Worm (Caenorhabditis elegans): ENCODE data around the gene jmjd-4.

The jmjd-4 gene

DNA sequence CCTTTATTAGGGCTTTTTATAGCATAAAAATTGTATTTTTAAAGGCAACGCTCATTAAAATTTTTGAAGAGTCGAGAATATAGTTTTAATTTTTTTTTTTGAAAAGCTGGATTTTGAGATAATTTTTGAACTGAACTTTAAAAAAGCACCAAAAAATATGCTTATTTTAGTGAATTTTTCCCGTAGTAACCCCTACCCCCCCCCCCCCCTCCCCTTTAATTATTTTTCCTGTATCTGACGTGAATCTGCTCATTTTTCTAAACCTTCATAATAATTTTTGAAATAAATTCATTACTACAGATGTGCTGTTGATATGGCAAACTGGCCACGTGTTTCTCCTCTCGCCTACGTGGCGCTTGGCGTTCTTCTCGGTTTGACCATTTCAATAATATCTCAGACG lies 47.7 kb upstream of the jmjd-4 start, which contains the start of gene C38H2.2:
C38H2.2 (plus strand) TSS at position 301 of the 400 bp plus-strand sequence.
- TF ChIP-seq snpc-4 (tag; optimal IDR thresholded peaks at IDR 0.05) (no peak), nhr-21 (tag; optimal IDR thresholded peaks at IDR 0.05) (no peak), zag-1 (tag; optimal IDR thresholded peaks at IDR 0.05) (no peak), F13H6.1 (tag; optimal IDR thresholded peaks at IDR 0.05) (no peak), nhr-25 (tag; optimal IDR thresholded peaks at IDR 0.05) (no peak), peb-1 (tag; optimal IDR thresholded peaks at IDR 0.05) (no peak), Y55F3AM.14 (GFP tag; optimal IDR thresholded peaks at IDR 0.05) (no peak), unc-62 (GFP tag; optimal IDR thresholded peaks at IDR 0.05) (no peak), sem-4 (tag; optimal IDR thresholded peaks at IDR 0.05) (no peak), egl-27 (tag; optimal IDR thresholded peaks at IDR 0.05) (no peak), ZK546.5 (tag; optimal IDR thresholded peaks at IDR 0.05) (no peak), nhr-23 (tag; optimal IDR thresholded peaks at IDR 0.05) (no peak), mdl-1 (tag; optimal IDR thresholded peaks at IDR 0.05) (no peak), aly-2 (tag; optimal IDR thresholded peaks at IDR 0.05) (no peak), blmp-1 (tag; optimal IDR thresholded peaks at IDR 0.05; ENCODE audit: insufficient read depth) (no peak), nhr-129 (tag; optimal IDR thresholded peaks at IDR 0.05) (no peak), elt-3 (tag; optimal IDR thresholded peaks at IDR 0.05) (no peak), sma-3 (GFP tag; optimal IDR thresholded peaks at IDR 0.05) (no peak), R02D3.7 (tag; optimal IDR thresholded peaks at IDR 0.05) (no peak)

DNA sequence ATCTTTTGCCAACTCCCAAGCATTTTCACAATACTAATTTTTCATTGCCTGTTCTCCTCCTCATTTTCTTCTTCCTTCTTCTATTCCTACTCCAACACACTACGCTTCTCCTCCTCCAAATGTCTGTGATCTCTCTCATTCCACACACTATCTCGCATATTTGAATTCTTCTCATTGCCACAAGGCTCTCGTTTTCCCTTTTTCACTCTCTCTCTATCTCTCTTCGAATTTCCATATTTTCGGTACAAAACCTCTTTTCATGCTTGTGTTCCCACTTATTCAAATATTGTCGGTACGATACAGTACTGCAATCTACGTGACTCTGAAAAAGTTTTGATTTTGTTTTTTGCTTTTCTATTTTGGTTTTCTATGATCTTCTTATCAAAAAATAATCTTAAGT lies 46.8 kb upstream of the jmjd-4 start:
- peak; percentile 6 for TF ChIP-seq nhr-129 (tag; optimal IDR thresholded peaks at IDR 0.05)
- no peak for TF ChIP-seq lin-13 (GFP tag; optimal IDR thresholded peaks at IDR 0.05)
- peak; percentile 12 for TF ChIP-seq sma-9 (GFP tag; optimal IDR thresholded peaks at IDR 0.05)
- TF ChIP-seq sma-9 (tag; optimal IDR thresholded peaks at IDR 0.05) = no peak
- no peak for TF ChIP-seq nhr-10 (tag; optimal IDR thresholded peaks at IDR 0.05)
- peak in 1 of 2 experiments; percentile 18 for TF ChIP-seq lsy-2 (tag; optimal IDR thresholded peaks at IDR 0.05)
- TF ChIP-seq fos-1 (tag; optimal IDR thresholded peaks at IDR 0.05) = peak; percentile 32
- TF ChIP-seq crh-2 (tag; optimal IDR thresholded peaks at IDR 0.05) = peak; percentile 0
- peak; percentile 55 for TF ChIP-seq unc-55 (GFP tag; optimal IDR thresholded peaks at IDR 0.05)
- peak; percentile 53 for TF ChIP-seq C34F6.9 (tag; optimal IDR thresholded peaks at IDR 0.05)

DNA sequence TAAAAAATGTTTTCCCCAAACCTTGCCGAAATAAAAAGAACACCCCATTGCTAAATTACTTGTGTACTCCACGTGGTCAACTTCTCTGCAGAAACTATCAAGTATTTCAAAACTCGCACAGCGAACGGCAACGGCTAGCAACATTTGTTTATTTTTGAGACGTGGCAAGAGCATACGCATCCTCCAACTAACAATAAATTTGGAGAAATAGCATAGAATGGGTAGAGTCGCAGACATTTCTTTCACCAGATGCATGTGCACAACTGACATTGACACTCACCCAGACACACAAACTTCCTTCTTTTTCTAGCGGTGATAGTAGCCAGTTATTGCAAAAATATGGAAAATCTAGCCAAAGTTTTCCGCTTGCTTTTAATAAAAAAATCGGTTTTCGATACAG lies 45.8 kb upstream of the jmjd-4 start:
- TF ChIP-seq crh-2 (tag; optimal IDR thresholded peaks at IDR 0.05) (peak; percentile 82), fos-1 (tag; optimal IDR thresholded peaks at IDR 0.05) (no peak), mdl-1 (tag; optimal IDR thresholded peaks at IDR 0.05) (no peak), egl-27 (tag; optimal IDR thresholded peaks at IDR 0.05) (no peak), sma-3 (GFP tag; optimal IDR thresholded peaks at IDR 0.05) (no peak), peb-1 (tag; optimal IDR thresholded peaks at IDR 0.05) (no peak), C34F6.9 (tag; optimal IDR thresholded peaks at IDR 0.05) (peak; percentile 33), lsy-2 (tag; optimal IDR thresholded peaks at IDR 0.05) (peak in 1 of 2 experiments; percentile 23), F13H6.1 (tag; optimal IDR thresholded peaks at IDR 0.05) (peak; percentile 16), nhr-6 (tag; optimal IDR thresholded peaks at IDR 0.05) (no peak), ztf-4 (tag; optimal IDR thresholded peaks at IDR 0.05) (no peak), lin-11 (tag; optimal IDR thresholded peaks at IDR 0.05) (no peak), elt-1 (tag; optimal IDR thresholded peaks at IDR 0.05) (no peak)

DNA sequence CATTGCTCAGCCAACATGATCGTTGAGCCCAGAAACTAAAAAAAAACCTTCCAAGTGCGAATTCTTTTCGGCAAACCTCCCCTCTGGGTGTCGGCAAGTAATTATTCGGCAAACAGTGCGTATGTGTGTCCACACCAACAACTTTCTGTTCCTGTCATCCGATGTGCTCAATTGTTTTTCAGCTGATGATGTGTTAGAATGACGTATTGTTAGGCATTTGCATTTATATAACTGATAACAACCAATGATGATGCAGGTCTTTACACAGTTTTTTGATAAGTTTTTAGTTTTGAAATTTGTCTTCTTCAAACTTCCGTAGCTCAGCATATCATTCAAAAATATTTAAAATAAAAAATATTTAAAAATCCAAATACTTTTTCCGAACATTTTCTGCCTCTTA lies 45.1 kb upstream of the jmjd-4 start:
- peak; percentile 1 for TF ChIP-seq sma-9 (GFP tag; optimal IDR thresholded peaks at IDR 0.05)
- TF ChIP-seq sma-9 (tag; optimal IDR thresholded peaks at IDR 0.05) = no peak
- TF ChIP-seq fos-1 (tag; optimal IDR thresholded peaks at IDR 0.05) = peak; percentile 72
- no peak for TF ChIP-seq ZK546.5 (tag; optimal IDR thresholded peaks at IDR 0.05)

DNA sequence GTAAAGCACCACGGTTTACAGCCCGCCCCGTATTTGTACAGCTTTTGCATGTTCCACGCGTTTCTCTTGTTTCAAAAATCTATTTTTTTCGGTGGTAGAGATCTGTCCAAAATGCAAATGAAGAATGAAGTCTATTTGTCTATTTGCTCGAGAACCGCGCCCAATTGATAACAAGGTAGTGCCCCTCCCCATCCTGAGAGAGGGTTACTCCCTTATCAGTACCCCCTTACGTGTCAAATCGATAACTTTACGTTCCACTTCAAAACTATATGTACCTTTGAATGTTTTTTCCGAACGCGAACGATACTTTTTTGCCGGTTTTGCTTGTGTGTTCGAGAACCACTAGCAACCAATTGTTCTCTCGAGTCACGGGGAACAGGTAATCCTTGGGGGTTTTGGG lies 42.2 kb upstream of the jmjd-4 start:
- TF ChIP-seq lin-39 (tag; optimal IDR thresholded peaks at IDR 0.05) (no peak), sma-9 (GFP tag; optimal IDR thresholded peaks at IDR 0.05) (no peak), sma-9 (tag; optimal IDR thresholded peaks at IDR 0.05) (no peak), elt-1 (tag; optimal IDR thresholded peaks at IDR 0.05) (no peak), lsy-2 (tag; optimal IDR thresholded peaks at IDR 0.05) (no peak), crh-2 (tag; optimal IDR thresholded peaks at IDR 0.05) (peak; percentile 19), fos-1 (tag; optimal IDR thresholded peaks at IDR 0.05) (peak; percentile 85), unc-39 (tag; optimal IDR thresholded peaks at IDR 0.05) (no peak), ZK546.5 (tag; optimal IDR thresholded peaks at IDR 0.05) (no peak), ceh-82 (tag; optimal IDR thresholded peaks at IDR 0.05) (no peak), blmp-1 (tag; optimal IDR thresholded peaks at IDR 0.05; ENCODE audit: insufficient read depth) (no peak), gmeb-1 (tag; optimal IDR thresholded peaks at IDR 0.05) (no peak)
